Fruit fly (Drosophila melanogaster) whole organism, embryonic: Measurements from ENCODE around the gene CG31776.

ENCODE experiments used
- C15 ChIP-seq: fragments of 200-800 bp; sonication (Bioruptor generic); IDR thresholded peaks from 3 replicates; pipeline ENCODE4 v1.3.6; 2022; ENCODE audit warnings: missing biosample characterization, missing genetic modification characterization
- CG10431 ChIP-seq: fragments of 200-800 bp; sonication (Bioruptor generic); optimal IDR thresholded peaks from 3 replicates; lab custom pipeline; 2018; ENCODE audit warnings: missing biosample characterization, mild to moderate bottlenecking, missing genetic modification characterization
- CG10565 ChIP-seq: fragments of 200-800 bp; sonication (Bioruptor generic); optimal IDR thresholded peaks from 3 replicates; lab custom pipeline; 2016; ENCODE audit warnings: missing biosample characterization, mild to moderate bottlenecking, missing genetic modification characterization
- CG11093 ChIP-seq: fragments of 200-800 bp; sonication (Bioruptor generic); IDR thresholded peaks from 3 replicates; pipeline ENCODE4 v1.3.6; 2022; ENCODE audit warnings: missing biosample characterization, missing genetic modification characterization
- CG11398 ChIP-seq: fragments of 200-800 bp; sonication (Bioruptor generic); optimal IDR thresholded peaks from 2 replicates; lab custom pipeline; 2016; ENCODE audit warnings: missing biosample characterization, missing genetic modification characterization
- CG11560 ChIP-seq: fragments of 200-800 bp; sonication (Bioruptor generic); IDR thresholded peaks from 3 replicates; pipeline ENCODE4 v1.3.6; 2022; ENCODE audit warnings: missing biosample characterization, missing genetic modification characterization
- CG12071 ChIP-seq: fragments of 200-800 bp; sonication (Bioruptor generic); optimal IDR thresholded peaks from 3 replicates; lab custom pipeline; 2018; ENCODE audit warnings: missing biosample characterization, mild to moderate bottlenecking, missing genetic modification characterization
- CG12219 ChIP-seq: fragments of 200-800 bp; sonication (Bioruptor generic); optimal IDR thresholded peaks from 3 replicates; lab custom pipeline; 2018; ENCODE audit warnings: missing biosample characterization, mild to moderate bottlenecking, missing genetic modification characterization
- CG13123 ChIP-seq: fragments of 200-800 bp; sonication (Bioruptor generic); optimal IDR thresholded peaks from 2 replicates; lab custom pipeline; 2016; ENCODE audit warnings: missing biosample characterization, missing genetic modification characterization
- CG14965 ChIP-seq: fragments of 200-800 bp; sonication (Bioruptor generic); optimal IDR thresholded peaks from 2 replicates; lab custom pipeline; 2016; ENCODE audit warnings: missing biosample characterization, missing genetic modification characterization, borderline replicate concordance
- CG16779 ChIP-seq: fragments of 200-800 bp; sonication (Bioruptor generic); IDR thresholded peaks from 2 replicates; pipeline ENCODE4 v1.3.6; 2022; ENCODE audit warnings: missing biosample characterization, missing genetic modification characterization
- CG17912 ChIP-seq: fragments of 200-800 bp; sonication (Bioruptor generic); optimal IDR thresholded peaks from 2 replicates; lab custom pipeline; 2018; ENCODE audit warnings: missing biosample characterization, mild to moderate bottlenecking, missing genetic modification characterization
- CG1832 ChIP-seq: fragments of 200-800 bp; sonication (Bioruptor generic); optimal IDR thresholded peaks from 2 replicates; lab custom pipeline; 2017; ENCODE audit warnings: missing biosample characterization, mild to moderate bottlenecking, missing genetic modification characterization, inconsistent platforms
- CG30020 ChIP-seq: fragments of 200-800 bp; optimal IDR thresholded peaks from 2 replicates; lab custom pipeline; 2019; ENCODE audit warnings: missing biosample characterization, mild to moderate bottlenecking, missing genetic modification characterization, moderate library complexity
- CG32767 ChIP-seq: fragments of 200-800 bp; sonication (Bioruptor generic); IDR thresholded peaks from 2 replicates; pipeline ENCODE4 v1.3.6; 2022; ENCODE audit warnings: missing biosample characterization, missing genetic modification characterization
- CG3407 ChIP-seq: fragments of 200-800 bp; sonication (Bioruptor generic); optimal IDR thresholded peaks from 2 replicates; lab custom pipeline; 2018; ENCODE audit warnings: missing biosample characterization, mild to moderate bottlenecking, missing genetic modification characterization
- CG34376 ChIP-seq: fragments of 200-800 bp; sonication (Bioruptor generic); optimal IDR thresholded peaks from 2 replicates; lab custom pipeline; 2018; ENCODE audit warnings: missing biosample characterization, mild to moderate bottlenecking, missing genetic modification characterization
- CG5245 ChIP-seq: fragments of 200-800 bp; sonication (Bioruptor generic); optimal IDR thresholded peaks from 3 replicates; lab custom pipeline; 2016; ENCODE audit warnings: missing biosample characterization, missing genetic modification characterization
- CG6175 ChIP-seq: fragments of 200-800 bp; sonication (Bioruptor generic); IDR thresholded peaks from 3 replicates; pipeline ENCODE4 v1.3.6; 2022; ENCODE audit warnings: missing biosample characterization, missing genetic modification characterization
- CG6254 ChIP-seq: fragments of 200-800 bp; sonication (Bioruptor generic); optimal IDR thresholded peaks from 3 replicates; lab custom pipeline; 2017; ENCODE audit warnings: mild to moderate bottlenecking, missing biosample characterization, missing genetic modification reagents, missing genetic modification characterization
- CG7271 ChIP-seq: fragments of 200-800 bp; sonication (Bioruptor generic); optimal IDR thresholded peaks from 2 replicates; lab custom pipeline; 2018; ENCODE audit warnings: missing biosample characterization, mild to moderate bottlenecking, missing genetic modification characterization, moderate library complexity
- CG7372 ChIP-seq: fragments of 200-800 bp; sonication (Bioruptor generic); IDR thresholded peaks from 2 replicates; pipeline ENCODE4 v1.3.6; 2022; ENCODE audit warnings: missing biosample characterization, missing genetic modification characterization
- CG8290 ChIP-seq, 3 experiments: fragments of 200-800 bp; sonication (Bioruptor generic); optimal IDR thresholded peaks; 2 replicates each; lab custom pipeline; 2016 to 2019; ENCODE audit warnings: missing biosample characterization in 3 of 3, missing genetic modification characterization in 3 of 3, mild to moderate bottlenecking in 2 of 3, moderate library complexity in 1 of 3
- CG8924 ChIP-seq: fragments of 200-800 bp; optimal IDR thresholded peaks from 3 replicates; lab custom pipeline; 2019; ENCODE audit warnings: missing biosample characterization, mild to moderate bottlenecking, missing genetic modification characterization, moderate library complexity
- Dad ChIP-seq: fragments of 200-800 bp; sonication (Bioruptor generic); optimal IDR thresholded peaks from 3 replicates; lab custom pipeline; 2016; ENCODE audit warnings: missing biosample characterization, missing genetic modification characterization
- Dip3 ChIP-seq: fragments of 200-800 bp; sonication (Bioruptor generic); optimal IDR thresholded peaks from 3 replicates; lab custom pipeline; 2016; ENCODE audit warnings: missing biosample characterization, missing genetic modification characterization
- Drgx ChIP-seq: fragments of 200-800 bp; sonication (Bioruptor generic); IDR thresholded peaks from 2 replicates; pipeline ENCODE4 v1.3.6; 2022; ENCODE audit warnings: missing biosample characterization, missing genetic modification characterization
- Hand ChIP-seq: fragments of 200-800 bp; sonication (Bioruptor generic); optimal IDR thresholded peaks from 2 replicates; lab custom pipeline; 2017; ENCODE audit warnings: mild to moderate bottlenecking, missing biosample characterization, missing genetic modification reagents, missing genetic modification characterization
- Hey ChIP-seq: fragments of 200-800 bp; sonication (Bioruptor generic); optimal IDR thresholded peaks from 3 replicates; lab custom pipeline; 2018; ENCODE audit warnings: missing biosample characterization, mild to moderate bottlenecking, missing genetic modification characterization
- MBD-R2 ChIP-seq: fragments of 200-800 bp; sonication (Bioruptor generic); IDR thresholded peaks from 2 replicates; pipeline ENCODE4 v1.3.6; 2022; ENCODE audit warnings: missing biosample characterization, missing genetic modification characterization
- Mad ChIP-seq: fragments of 200-800 bp; sonication (Bioruptor generic); optimal IDR thresholded peaks from 2 replicates; lab custom pipeline; 2016; ENCODE audit warnings: missing biosample characterization, missing genetic modification characterization
- Neu2 ChIP-seq: fragments of 200-800 bp; sonication (Bioruptor generic); optimal IDR thresholded peaks from 3 replicates; lab custom pipeline; 2016; ENCODE audit warnings: missing biosample characterization, missing genetic modification characterization, borderline replicate concordance
- Sox102F ChIP-seq: fragments of 200-800 bp; sonication (Bioruptor generic); optimal IDR thresholded peaks from 2 replicates; lab custom pipeline; 2018; ENCODE audit warnings: missing biosample characterization, mild to moderate bottlenecking, missing genetic modification characterization, moderate library complexity
- Vsx1 ChIP-seq: fragments of 200-800 bp; sonication (Bioruptor generic); optimal IDR thresholded peaks from 2 replicates; lab custom pipeline; 2017; ENCODE audit warnings: missing biosample characterization, mild to moderate bottlenecking, missing genetic modification characterization, missing genetic modification reagents
- crol ChIP-seq: fragments of 200-800 bp; sonication (Bioruptor generic); IDR thresholded peaks from 2 replicates; pipeline ENCODE4 v1.3.6; 2022; ENCODE audit warnings: missing biosample characterization, missing genetic modification characterization
- dysf ChIP-seq: fragments of 200-800 bp; sonication (Bioruptor generic); IDR thresholded peaks from 3 replicates; pipeline ENCODE4 v1.3.6; 2022; ENCODE audit warnings: missing biosample characterization, missing genetic modification characterization
- emc ChIP-seq: fragments of 200-800 bp; sonication (Bioruptor generic); optimal IDR thresholded peaks from 2 replicates; lab custom pipeline; 2016; ENCODE audit warnings: missing biosample characterization, missing genetic modification characterization
- gfzf ChIP-seq: fragments of 200-800 bp; sonication (Bioruptor generic); optimal IDR thresholded peaks from 2 replicates; lab custom pipeline; 2016; ENCODE audit warnings: missing biosample characterization, mild to moderate bottlenecking, missing genetic modification characterization, moderate library complexity
- gsb-n ChIP-seq: fragments of 200-800 bp; sonication (Bioruptor generic); optimal IDR thresholded peaks from 3 replicates; lab custom pipeline; 2018; ENCODE audit warnings: missing biosample characterization, mild to moderate bottlenecking, missing genetic modification characterization
- ind ChIP-seq: fragments of 200-800 bp; sonication (Bioruptor generic); optimal IDR thresholded peaks from 3 replicates; lab custom pipeline; 2016; ENCODE audit warnings: missing biosample characterization, missing genetic modification characterization
- lbe ChIP-seq: fragments of 200-800 bp; sonication (Bioruptor generic); optimal IDR thresholded peaks from 2 replicates; lab custom pipeline; 2016; ENCODE audit warnings: missing biosample characterization, mild to moderate bottlenecking, missing genetic modification characterization
- nmo ChIP-seq: fragments of 200-800 bp; sonication (Bioruptor generic); optimal IDR thresholded peaks from 2 replicates; lab custom pipeline; 2018; ENCODE audit warnings: missing biosample characterization, mild to moderate bottlenecking, missing genetic modification characterization, moderate library complexity
- shn ChIP-seq: fragments of 200-800 bp; sonication (Bioruptor generic); optimal IDR thresholded peaks from 3 replicates; lab custom pipeline; 2016; ENCODE audit warnings: missing biosample characterization, missing genetic modification characterization
- sima ChIP-seq: fragments of 200-800 bp; sonication (Bioruptor generic); optimal IDR thresholded peaks from 2 replicates; lab custom pipeline; 2016; ENCODE audit warnings: missing biosample characterization, missing genetic modification characterization
- sob ChIP-seq: fragments of 200-800 bp; sonication (Bioruptor generic); IDR thresholded peaks from 2 replicates; pipeline ENCODE4 v1.3.6; 2022; ENCODE audit warnings: missing biosample characterization, missing genetic modification characterization
- stwl ChIP-seq: fragments of 200-800 bp; sonication (Bioruptor generic); optimal IDR thresholded peaks from 3 replicates; lab custom pipeline; 2018; ENCODE audit warnings: missing biosample characterization, mild to moderate bottlenecking, missing genetic modification characterization, moderate library complexity
- tup ChIP-seq: fragments of 200-800 bp; sonication (Bioruptor generic); optimal IDR thresholded peaks from 2 replicates; lab custom pipeline; 2016; ENCODE audit warnings: missing biosample characterization, mild to moderate bottlenecking, missing genetic modification characterization, moderate library complexity
- tx ChIP-seq: fragments of 200-800 bp; sonication (Bioruptor generic); optimal IDR thresholded peaks from 2 replicates; lab custom pipeline; 2016; ENCODE audit warnings: missing biosample characterization, missing genetic modification characterization

CG31776 gene

DNA sequence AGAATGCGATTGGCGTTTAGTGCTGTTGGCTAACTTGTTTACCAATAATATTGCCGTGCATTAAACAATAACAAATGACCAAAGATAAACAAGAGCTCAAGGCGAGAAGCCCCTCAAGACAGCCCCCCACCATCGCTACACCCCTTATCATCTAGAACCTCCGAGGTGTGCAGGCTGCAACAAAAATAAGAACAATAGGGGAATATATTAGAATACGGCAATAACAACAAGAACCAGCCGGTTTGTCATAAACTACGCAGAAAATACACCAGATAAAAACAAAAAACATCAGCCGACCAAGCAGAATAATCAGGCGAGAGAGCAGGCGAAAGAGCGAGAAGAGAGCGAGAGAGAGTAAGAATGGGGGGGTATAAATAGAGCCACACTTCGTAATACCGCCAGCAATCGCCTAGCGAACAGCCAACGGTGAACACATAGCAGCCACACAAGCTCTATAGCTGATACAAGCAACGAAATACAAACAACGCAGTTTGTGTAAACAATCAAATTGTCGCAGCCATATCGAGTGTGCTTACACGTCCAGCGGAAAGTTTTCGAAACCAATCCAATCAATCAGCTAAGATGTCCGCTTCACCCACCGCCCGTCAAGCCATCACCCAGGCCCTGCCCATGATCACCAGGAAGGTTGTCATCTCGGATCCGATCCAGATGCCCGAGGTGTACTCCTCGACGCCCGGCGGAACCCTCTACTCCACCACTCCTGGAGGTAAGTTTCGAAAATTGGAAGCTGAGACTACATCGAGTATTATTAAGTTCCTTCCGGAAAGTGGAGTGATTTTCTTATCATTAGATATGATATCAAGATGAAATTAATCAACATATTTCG is 8.3 kb downstream of the CG31776 start, which contains the start of gene Thor (continued):
- TF ChIP-seq shn (GFP tag; lab: Kevin White, UChicago) (peak; percentile 62), CG5245 (GFP tag; lab: Kevin White, UChicago) (peak; percentile 39), Neu2 (GFP tag; lab: Kevin White, UChicago) (no peak), Drgx (GFP tag; lab: Robert Waterston, UW) (peak; percentile 67), stwl (tag; lab: Kevin White, UChicago) (no peak), crol (GFP tag; lab: Robert Waterston, UW) (peak; percentile 57), CG8924 (tag; lab: Kevin White, UChicago) (peak; percentile 74), emc (GFP tag; lab: Kevin White, UChicago) (peak; percentile 25), Mad (peak; percentile 43), CG12219 (peak; percentile 34), CG17912 (no peak), lbe (GFP tag; lab: Kevin White, UChicago) (peak; percentile 75), CG7271 (no peak), CG14965 (GFP tag; lab: Kevin White, UChicago) (peak; percentile 41), CG12071 (GFP tag; lab: Kevin White, UChicago) (peak; percentile 73), Hand (GFP tag; lab: Kevin White, UChicago) (peak; percentile 71), CG10431 (GFP tag; lab: Kevin White, UChicago) (peak; percentile 84), CG11560 (no peak), CG10565 (peak; percentile 17), tup (peak; percentile 63), sob (GFP tag; lab: Robert Waterston, UW) (peak; percentile 76), CG7372 (GFP tag; lab: Robert Waterston, UW) (peak; percentile 13; the same call in 1 of the 2 replicates), Hey (tag; lab: Kevin White, UChicago) (peak; percentile 75), MBD-R2 (GFP tag; lab: Robert Waterston, UW) (peak; percentile 21; the same call in 1 of the 2 replicates), CG32767 (GFP tag; lab: Robert Waterston, UW) (peak; percentile 66), sima (no peak), gfzf (GFP tag; lab: Kevin White, UChicago) (no peak), CG34376 (GFP tag; lab: Kevin White, UChicago) (peak; percentile 93), CG6254 (GFP tag; lab: Kevin White, UChicago) (peak; percentile 66), CG30020 (tag; lab: Kevin White, UChicago) (no peak), CG3407 (peak; percentile 68), Vsx1 (GFP tag; lab: Kevin White, UChicago) (peak; percentile 59), Sox102F (GFP tag; lab: Kevin White, UChicago) (peak; percentile 11), ind (GFP tag; lab: Kevin White, UChicago) (no peak), gsb-n (tag; lab: Kevin White, UChicago) (peak; percentile 31), nmo (GFP tag; lab: Kevin White, UChicago) (peak; percentile 31), CG6175 (GFP tag; lab: Robert Waterston, UW) (peak; percentile 75), dysf (GFP tag; lab: Robert Waterston, UW) (peak; percentile 56; the same call in 2 of the 3 replicates), CG11093 (GFP tag; lab: Robert Waterston, UW) (no peak; the same call in 2 of the 3 replicates), CG1832 (no peak), tx (GFP tag; lab: Kevin White, UChicago) (peak; percentile 2), CG16779 (GFP tag; lab: Robert Waterston, UW) (peak; percentile 82), Dad (GFP tag; lab: Kevin White, UChicago) (peak; percentile 68), CG8290 (GFP tag; optimal IDR thresholded peaks at IDR 0.05; lab: Kevin White, UChicago) (no peak), CG8290 (tag; optimal IDR thresholded peaks at IDR 0.05; lab: Kevin White, UChicago) (peak; percentile 65 to 94), CG13123 (GFP tag; lab: Kevin White, UChicago) (peak; percentile 31), C15 (no peak), CG11398 (peak; percentile 80), Dip3 (peak; percentile 5)
